Worm (Caenorhabditis elegans) whole organism, young adult: ENCODE measurements around the gene F45H10.2.
A peak's percentile ranks its signal among the peaks of the same experiment; 100 is the strongest.

Experiments
- B0261.1 ChIP-seq: sonication (generic microtip); optimal IDR thresholded peaks from 2 replicates; lab custom pipeline; 2016; ENCODE audit warnings: mild to moderate bottlenecking, missing genetic modification characterization, moderate library complexity, missing compliant biosample characterization
- B0336.3 ChIP-seq: fragments of 200-800 bp; sonication (Bioruptor generic); IDR thresholded peaks from 2 replicates; pipeline ENCODE4 v1.3.6; 2022; ENCODE audit warnings: missing genetic modification characterization, missing compliant biosample characterization
- F22D6.2 ChIP-seq: sonication (generic microtip); optimal IDR thresholded peaks from 2 replicates; lab custom pipeline; 2016; ENCODE audit warnings: mild to moderate bottlenecking, missing genetic modification characterization, missing compliant biosample characterization
- F23B12.7 ChIP-seq: sonication (generic microtip); optimal IDR thresholded peaks from 2 replicates; lab custom pipeline; 2017; ENCODE audit warnings: missing genetic modification characterization, mild to moderate bottlenecking, missing compliant biosample characterization, antibody characterized with exemption, moderate library complexity; ENCODE audit not compliant: insufficient read depth
- F33H1.4 ChIP-seq: fragments of 200-800 bp; sonication (Bioruptor generic); IDR thresholded peaks from 2 replicates; pipeline ENCODE4 v1.3.6; 2022; ENCODE audit warnings: missing genetic modification reagents, missing genetic modification characterization, missing compliant biosample characterization
- F39B2.1 ChIP-seq: fragments of 200-800 bp; sonication (Bioruptor generic); IDR thresholded peaks from 2 replicates; pipeline ENCODE4 v1.3.6; 2022; ENCODE audit warnings: missing genetic modification reagents, missing genetic modification characterization, missing compliant biosample characterization
- F55B11.4 ChIP-seq: sonication (generic microtip); optimal IDR thresholded peaks from 2 replicates; lab custom pipeline; 2016; ENCODE audit warnings: missing compliant biosample characterization, missing genetic modification characterization, borderline replicate concordance; ENCODE audit not compliant: insufficient read depth
- F57C9.4 ChIP-seq: sonication (generic microtip); optimal IDR thresholded peaks from 2 replicates; lab custom pipeline; 2017; ENCODE audit warnings: mild to moderate bottlenecking, missing genetic modification characterization, missing compliant biosample characterization
- Y53F4B.3 ChIP-seq: fragments of 200-800 bp; sonication (Bioruptor generic); IDR thresholded peaks from 2 replicates; pipeline ENCODE4 v1.3.6; 2022; ENCODE audit warnings: missing genetic modification reagents, missing genetic modification characterization, missing compliant biosample characterization
- Y56A3A.18 ChIP-seq: fragments of 200-800 bp; sonication (Bioruptor generic); IDR thresholded peaks from 2 replicates; pipeline ENCODE4 v1.3.6; 2022; ENCODE audit warnings: missing genetic modification reagents, missing genetic modification characterization, missing compliant biosample characterization
- Y67H2A.10 ChIP-seq: fragments of 200-800 bp; sonication (Bioruptor generic); conservative IDR thresholded peaks from 2 replicates; pipeline ENCODE4 v1.3.6; 2022; ENCODE audit warnings: missing genetic modification reagents, missing genetic modification characterization, missing compliant biosample characterization
- ama-1 ChIP-seq, 3 experiments: fragments of 150-350 bp in 1 of 3; sonication (generic microtip) in 2 of 3; optimal IDR thresholded peaks; 2 replicates each; lab custom pipeline; 2014 to 2018; ENCODE audit warnings: missing biosample characterization in 2 of 3, missing genetic modification characterization in 2 of 3, missing genetic modification reagents in 2 of 3
- aptf-3 ChIP-seq: fragments of 200-800 bp; sonication (Bioruptor generic); IDR thresholded peaks from 2 replicates; pipeline ENCODE4 v1.3.6; 2022; ENCODE audit warnings: missing genetic modification characterization, missing compliant biosample characterization
- athp-1 ChIP-seq: sonication (generic microtip); optimal IDR thresholded peaks from 2 replicates; lab custom pipeline; 2017; ENCODE audit warnings: mild to moderate bottlenecking, missing genetic modification characterization, missing compliant biosample characterization
- attf-5 ChIP-seq: fragments of 200-800 bp; sonication (Bioruptor generic); optimal IDR thresholded peaks from 2 replicates; lab custom pipeline; 2018; ENCODE audit warnings: mild to moderate bottlenecking, missing genetic modification characterization, missing compliant biosample characterization
- bed-2 ChIP-seq: fragments of 200-800 bp; sonication (Bioruptor generic); IDR thresholded peaks from 2 replicates; pipeline ENCODE4 v1.3.6; 2022; ENCODE audit warnings: missing genetic modification reagents, missing genetic modification characterization, missing compliant biosample characterization
- cebp-2 ChIP-seq: fragments of 200-800 bp; sonication (Bioruptor generic); IDR thresholded peaks from 2 replicates; pipeline ENCODE4 v1.3.6; 2022; ENCODE audit warnings: missing genetic modification characterization, missing compliant biosample characterization
- ceh-27 ChIP-seq: fragments of 200-800 bp; sonication (Bioruptor generic); optimal IDR thresholded peaks from 2 replicates; lab custom pipeline; 2018; ENCODE audit warnings: mild to moderate bottlenecking, missing genetic modification characterization, moderate library complexity, missing compliant biosample characterization
- ceh-79 ChIP-seq: sonication (generic microtip); optimal IDR thresholded peaks from 2 replicates; lab custom pipeline; 2017; ENCODE audit warnings: mild to moderate bottlenecking, missing genetic modification characterization, missing compliant biosample characterization
- ceh-91 ChIP-seq: fragments of 200-800 bp; sonication (Bioruptor generic); IDR thresholded peaks from 2 replicates; pipeline ENCODE4 v1.3.6; 2022; ENCODE audit warnings: missing genetic modification reagents, missing genetic modification characterization, missing compliant biosample characterization
- dox-1 ChIP-seq: fragments of 200-800 bp; sonication (Bioruptor generic); IDR thresholded peaks from 2 replicates; pipeline ENCODE4 v1.3.6; 2022; ENCODE audit warnings: missing genetic modification reagents, missing genetic modification characterization, missing compliant biosample characterization
- ekl-4 ChIP-seq: fragments of 200-800 bp; sonication (Bioruptor generic); IDR thresholded peaks from 2 replicates; pipeline ENCODE4 v1.3.6; 2022; ENCODE audit warnings: missing genetic modification reagents, missing genetic modification characterization, missing compliant biosample characterization
- hlh-12 ChIP-seq: sonication (generic microtip); optimal IDR thresholded peaks from 2 replicates; lab custom pipeline; 2016; ENCODE audit warnings: missing genetic modification characterization, missing compliant biosample characterization
- hlh-26 ChIP-seq: fragments of 200-800 bp; sonication (Bioruptor generic); conservative IDR thresholded peaks from 2 replicates; pipeline ENCODE4 v1.3.6; 2022; ENCODE audit warnings: missing genetic modification reagents, missing genetic modification characterization, missing compliant biosample characterization
- hmg-1.2 ChIP-seq: fragments of 200-800 bp; sonication (Bioruptor generic); IDR thresholded peaks from 2 replicates; pipeline ENCODE4 v1.3.6; 2022; ENCODE audit warnings: missing genetic modification reagents, missing genetic modification characterization, missing compliant biosample characterization
- hmg-20 ChIP-seq: fragments of 200-800 bp; sonication (Bioruptor generic); IDR thresholded peaks from 2 replicates; pipeline ENCODE4 v1.3.6; 2022; ENCODE audit warnings: missing genetic modification reagents, missing genetic modification characterization, missing compliant biosample characterization
- hrde-1 ChIP-seq: sonication (generic microtip); optimal IDR thresholded peaks from 2 replicates; lab custom pipeline; 2016; ENCODE audit warnings: missing genetic modification characterization, mild to moderate bottlenecking, missing compliant biosample characterization, moderate library complexity, missing genotype, missing genetic modification reagents, borderline replicate concordance
- lag-1 ChIP-seq: fragments of 200-800 bp; sonication (Bioruptor generic); IDR thresholded peaks from 2 replicates; pipeline ENCODE4 v1.3.6; 2022; ENCODE audit warnings: missing genetic modification reagents, missing genetic modification characterization, missing compliant biosample characterization
- let-607 ChIP-seq, 2 experiments: fragments of 200-800 bp in 1 of 2; sonication (Bioruptor generic) in 1 of 2; sonication (generic microtip) in 1 of 2; optimal IDR thresholded peaks; 2 replicates each; lab custom pipeline; 2016 to 2018; ENCODE audit warnings: mild to moderate bottlenecking in 2 of 2, missing compliant biosample characterization in 2 of 2, missing genetic modification characterization in 2 of 2, moderate library complexity in 2 of 2, missing genotype in 1 of 2
- lin-26 ChIP-seq: fragments of 200-800 bp; sonication (Bioruptor generic); IDR thresholded peaks from 2 replicates; pipeline ENCODE4 v1.3.6; 2022; ENCODE audit warnings: missing genetic modification reagents, missing genetic modification characterization, missing compliant biosample characterization
- lin-35 ChIP-seq, 3 experiments: fragments of 150-350 bp in 2 of 3; sonication (generic microtip) in 1 of 3; optimal IDR thresholded peaks; 2 replicates each; lab custom pipeline; 2014 to 2018; ENCODE audit warnings: missing biosample characterization in 3 of 3, missing genetic modification characterization in 3 of 3, missing genetic modification reagents in 3 of 3
- lin-40 ChIP-seq: sonication (generic microtip); optimal IDR thresholded peaks from 2 replicates; lab custom pipeline; 2016; ENCODE audit warnings: missing genetic modification characterization, mild to moderate bottlenecking, missing compliant biosample characterization, missing genotype, missing genetic modification reagents
- lir-1 ChIP-seq: fragments of 200-800 bp; sonication (Bioruptor generic); conservative IDR thresholded peaks from 2 replicates; pipeline ENCODE4 v1.3.6; 2022; ENCODE audit warnings: missing genetic modification reagents, missing genetic modification characterization, missing compliant biosample characterization
- lsl-1 ChIP-seq: fragments of 200-800 bp; sonication (Bioruptor generic); optimal IDR thresholded peaks from 2 replicates; lab custom pipeline; 2018; ENCODE audit warnings: mild to moderate bottlenecking, missing genetic modification characterization, moderate library complexity, missing compliant biosample characterization
- madf-10 ChIP-seq: sonication (generic microtip); optimal IDR thresholded peaks from 2 replicates; lab custom pipeline; 2016; ENCODE audit warnings: mild to moderate bottlenecking, missing genetic modification characterization, missing compliant biosample characterization
- madf-6 ChIP-seq: fragments of 200-800 bp; sonication (Bioruptor generic); IDR thresholded peaks from 2 replicates; pipeline ENCODE4 v1.3.6; 2022; ENCODE audit warnings: missing genetic modification reagents, missing genetic modification characterization, missing compliant biosample characterization
- madf-8 ChIP-seq: fragments of 200-800 bp; sonication (Bioruptor generic); conservative IDR thresholded peaks from 2 replicates; pipeline ENCODE4 v1.3.6; 2022; ENCODE audit warnings: missing genetic modification reagents, missing genetic modification characterization, missing compliant biosample characterization
- nfyb-1 ChIP-seq: fragments of 200-800 bp; sonication (Bioruptor generic); IDR thresholded peaks from 2 replicates; pipeline ENCODE4 v1.3.6; 2022; ENCODE audit warnings: missing genetic modification reagents, missing genetic modification characterization, missing compliant biosample characterization
- nhr-120 ChIP-seq: fragments of 200-800 bp; sonication (Bioruptor generic); IDR thresholded peaks from 2 replicates; pipeline ENCODE4 v1.3.6; 2022; ENCODE audit warnings: missing genetic modification characterization, missing compliant biosample characterization
- nhr-80 ChIP-seq: sonication (generic microtip); optimal IDR thresholded peaks from 2 replicates; lab custom pipeline; 2016; ENCODE audit warnings: missing genetic modification characterization, missing compliant biosample characterization
- nhr-90 ChIP-seq: sonication (generic microtip); optimal IDR thresholded peaks from 2 replicates; lab custom pipeline; 2016; ENCODE audit warnings: missing genotype, mild to moderate bottlenecking, missing genetic modification characterization, missing compliant biosample characterization
- rpc-1 ChIP-seq, 2 experiments: fragments of 150-350 bp in 1 of 2; sonication (generic microtip) in 1 of 2; optimal IDR thresholded peaks; 2 replicates each; lab custom pipeline; 2014 to 2018; ENCODE audit warnings: missing biosample characterization in 1 of 2, missing genetic modification characterization in 1 of 2, missing genetic modification reagents in 1 of 2, missing genotype in 1 of 2
- snpc-1.3 ChIP-seq: sonication (generic microtip); optimal IDR thresholded peaks from 2 replicates; lab custom pipeline; 2017; ENCODE audit warnings: missing genetic modification characterization, mild to moderate bottlenecking, missing compliant biosample characterization, antibody characterized with exemption, moderate library complexity, missing genotype, missing genetic modification reagents; ENCODE audit not compliant: insufficient read depth
- unc-130 ChIP-seq: sonication (generic microtip); optimal IDR thresholded peaks from 2 replicates; lab custom pipeline; 2016; ENCODE audit warnings: missing genetic modification reagents, missing genetic modification characterization, missing compliant biosample characterization
- xnd-1 ChIP-seq: sonication (generic microtip); optimal IDR thresholded peaks from 2 replicates; lab custom pipeline; 2016; ENCODE audit warnings: missing genotype, missing genetic modification reagents, missing genetic modification characterization, missing compliant biosample characterization
- ztf-25 ChIP-seq: fragments of 200-800 bp; sonication (Bioruptor generic); IDR thresholded peaks from 2 replicates; pipeline ENCODE4 v1.3.6; 2022; ENCODE audit warnings: missing genetic modification reagents, missing genetic modification characterization, missing compliant biosample characterization
- ztf-26 ChIP-seq: sonication (generic microtip); optimal IDR thresholded peaks from 2 replicates; lab custom pipeline; 2017; ENCODE audit warnings: missing genetic modification characterization, missing compliant biosample characterization

Gene F45H10.2

ce11 chrII:13491254-13491889, 1.5 kb downstream of the F45H10.2 start, which contains the start of gene alh-7:
alh-7 (minus strand) TSS chrII:13491786.
- TF ChIP-seq lsl-1 (GFP tag; lab: Kevin White, UChicago) (peak; percentile 82), B0336.3 (peak; percentile 44; the same call in 1 of the 2 replicates), ceh-79 (no peak), let-607 (tag; optimal IDR thresholded peaks at IDR 0.05; lab: Kevin White, UChicago) (no peak), madf-6 (GFP tag; lab: Robert Waterston, UW) (no peak), attf-5 (GFP tag; lab: Kevin White, UChicago) (no peak), F33H1.4 (peak; percentile 62), ama-1 (optimal IDR thresholded peaks at IDR 0.05; lab: Kevin White, UChicago) (no peak), ama-1 (GFP tag; optimal IDR thresholded peaks at IDR 0.05; lab: Kevin White, UChicago) (no peak), ztf-26 (tag; lab: Kevin White, UChicago) (no peak), lin-40 (tag; lab: Kevin White, UChicago) (no peak), Y67H2A.10 (GFP tag; lab: Robert Waterston, UW) (no peak), bed-2 (GFP tag; lab: Robert Waterston, UW) (no peak), ceh-91 (GFP tag; lab: Robert Waterston, UW) (no peak), snpc-1.3 (no peak), F22D6.2 (tag; lab: Kevin White, UChicago) (no peak), lag-1 (no peak), nhr-80 (tag; lab: Kevin White, UChicago) (no peak), Y56A3A.18 (GFP tag; lab: Robert Waterston, UW) (no peak), Y53F4B.3 (no peak), B0261.1 (no peak), ekl-4 (GFP tag; lab: Robert Waterston, UW) (no peak), madf-10 (no peak), cebp-2 (GFP tag; lab: Robert Waterston, UW) (no peak), hlh-12 (no peak), rpc-1 (optimal IDR thresholded peaks at IDR 0.05; lab: Kevin White, UChicago) (no peak), rpc-1 (tag; optimal IDR thresholded peaks at IDR 0.05; lab: Kevin White, UChicago) (no peak), nhr-90 (tag; lab: Kevin White, UChicago) (no peak), F23B12.7 (tag; lab: Kevin White, UChicago) (no peak), unc-130 (GFP tag; lab: Kevin White, UChicago) (no peak), nhr-120 (GFP tag; lab: Robert Waterston, UW) (no peak), madf-8 (GFP tag; lab: Robert Waterston, UW) (0 out of 2 replicates have a peak, but pooled peaks have one; percentile 10), aptf-3 (GFP tag; lab: Robert Waterston, UW) (no peak), F57C9.4 (no peak), F39B2.1 (GFP tag; lab: Robert Waterston, UW) (no peak), hmg-1.2 (GFP tag; lab: Robert Waterston, UW) (no peak), lir-1 (GFP tag; lab: Robert Waterston, UW) (no peak), ceh-27 (no peak), hmg-20 (no peak), ztf-25 (GFP tag; lab: Robert Waterston, UW) (no peak), F55B11.4 (tag; lab: Kevin White, UChicago) (no peak), lin-35 (GFP tag; optimal IDR thresholded peaks at IDR 0.05; lab: Kevin White, UChicago) (no peak), hrde-1 (peak; percentile 33), hlh-26 (no peak), lin-26 (0 out of 2 replicates have a peak, but pooled peaks have one; percentile 7), xnd-1 (tag; lab: Kevin White, UChicago) (peak; percentile 56), athp-1 (peak; percentile 33), nfyb-1 (GFP tag; lab: Robert Waterston, UW) (no peak), dox-1 (GFP tag; lab: Robert Waterston, UW) (no peak)
